Fruit fly (Drosophila melanogaster): ENCODE data around the gene CG13841.

CG13841 gene

dm6 chr3R:22727857-22728256 is 39.6 kb downstream of the CG13841 start (continued):
- no peak for TF ChIP-seq CG12071 (GFP tag; optimal IDR thresholded peaks at IDR 0.05)
- TF ChIP-seq esg (GFP tag; conservative IDR thresholded peaks at IDR 0.05), result no peak
- no peak for TF ChIP-seq CG7963 (GFP tag; IDR thresholded peaks at IDR 0.05; ENCODE audit: partially characterized antibody)
- TF ChIP-seq ham (GFP tag; IDR thresholded peaks at IDR 0.05), result no peak
- TF ChIP-seq CG1529 (GFP tag; optimal IDR thresholded peaks at IDR 0.05), result no peak
- no peak for TF ChIP-seq ftz-f1 (GFP tag; optimal IDR thresholded peaks at IDR 0.05)
- no peak for TF ChIP-seq D (optimal IDR thresholded peaks at IDR 0.05)
- TF ChIP-seq D (GFP tag; optimal IDR thresholded peaks at IDR 0.05), result no peak
- TF ChIP-seq CG3995 (GFP tag; optimal IDR thresholded peaks at IDR 0.05), result no peak
- TF ChIP-seq CG17359 (tag; optimal IDR thresholded peaks at IDR 0.05), result peak; percentile 13
- TF ChIP-seq Ets97D (GFP tag; optimal IDR thresholded peaks at IDR 0.05), result no peak
- no peak for TF ChIP-seq CG13424 (tag; optimal IDR thresholded peaks at IDR 0.05)
- TF ChIP-seq Mrtf (GFP tag; IDR thresholded peaks at IDR 0.05), result no peak
- TF ChIP-seq sug (tag; optimal IDR thresholded peaks at IDR 0.05), result no peak
- TF ChIP-seq Fer2 (tag; optimal IDR thresholded peaks at IDR 0.05), result no peak
- TF ChIP-seq dati (GFP tag; IDR thresholded peaks at IDR 0.05), result no peak
- no peak for TF ChIP-seq slp2 (GFP tag; optimal IDR thresholded peaks at IDR 0.05)
- no peak for TF ChIP-seq HmgD (GFP tag; optimal IDR thresholded peaks at IDR 0.05)
- TF ChIP-seq CG12236 (GFP tag; optimal IDR thresholded peaks at IDR 0.05), result no peak
- TF ChIP-seq CG2712 (tag; optimal IDR thresholded peaks at IDR 0.05), result no peak
- TF ChIP-seq CG14014 (GFP tag; IDR thresholded peaks at IDR 0.05), result no peak
- no peak for TF ChIP-seq sim (GFP tag; IDR thresholded peaks at IDR 0.05)
- TF ChIP-seq CG3163 (GFP tag; optimal IDR thresholded peaks at IDR 0.05), result no peak
- no peak for TF ChIP-seq knrl (GFP tag; IDR thresholded peaks at IDR 0.05; ENCODE audit: partially characterized antibody)
- TF ChIP-seq btn (GFP tag; optimal IDR thresholded peaks at IDR 0.05), result no peak
- peak; percentile 74 for TF ChIP-seq Drgx (GFP tag; IDR thresholded peaks at IDR 0.05)
- peak; percentile 61; the same call in 1 of the 2 replicates for TF ChIP-seq Xrp1 (GFP tag; IDR thresholded peaks at IDR 0.05)
- peak; percentile 3 for TF ChIP-seq Hmr (GFP tag; optimal IDR thresholded peaks at IDR 0.05)
- TF ChIP-seq Adf1 (GFP tag; IDR thresholded peaks at IDR 0.05), result no peak
- TF ChIP-seq CG17829 (tag; optimal IDR thresholded peaks at IDR 0.05), result no peak
- TF ChIP-seq NC2α (GFP tag; optimal IDR thresholded peaks at IDR 0.05), result no peak
- no peak for TF ChIP-seq Mad (GFP tag; optimal IDR thresholded peaks at IDR 0.05)
- TF ChIP-seq caup (GFP tag; optimal IDR thresholded peaks at IDR 0.05; ENCODE audit: severe bottlenecking), result no peak
- TF ChIP-seq crc (GFP tag; optimal IDR thresholded peaks at IDR 0.05), result no peak
- no peak for TF ChIP-seq Atf-2 (GFP tag; optimal IDR thresholded peaks at IDR 0.05)
- no peak for TF ChIP-seq gt (GFP tag; IDR thresholded peaks at IDR 0.05)
- TF ChIP-seq zen (tag; optimal IDR thresholded peaks at IDR 0.05), result no peak
- TF ChIP-seq CG6272 (GFP tag; IDR thresholded peaks at IDR 0.05), result no peak
- no peak for TF ChIP-seq jumu (GFP tag; optimal IDR thresholded peaks at IDR 0.05)
- no peak for TF ChIP-seq pan (optimal IDR thresholded peaks at IDR 0.05)
- peak in 1 of 2 experiments; percentile 75 for TF ChIP-seq pan (GFP tag; optimal IDR thresholded peaks at IDR 0.05 in 1 of 2, IDR thresholded peaks at IDR 0.05 in 1 of 2)
- TF ChIP-seq YL-1 (GFP tag; optimal IDR thresholded peaks at IDR 0.05), result no peak
- no peak for TF ChIP-seq CG10274 (GFP tag; optimal IDR thresholded peaks at IDR 0.05)
- TF ChIP-seq vfl (GFP tag; optimal IDR thresholded peaks at IDR 0.05), result no peak
- TF ChIP-seq sens (GFP tag), result peak; percentile 22
- no peak for TF ChIP-seq usp (GFP tag; optimal IDR thresholded peaks at IDR 0.05)
- no peak for TF ChIP-seq CG18476 (GFP tag; optimal IDR thresholded peaks at IDR 0.05)
- TF ChIP-seq CG1647 (GFP tag; optimal IDR thresholded peaks at IDR 0.05), result no peak
- no peak for TF ChIP-seq CG4404 (GFP tag; IDR thresholded peaks at IDR 0.05)
- TF ChIP-seq Ptx1 (GFP tag; IDR thresholded peaks at IDR 0.05), result peak; percentile 73
- no peak for TF ChIP-seq ash1 (GFP tag; optimal IDR thresholded peaks at IDR 0.05)
- TF ChIP-seq eyg (GFP tag; optimal IDR thresholded peaks at IDR 0.05), result no peak
- TF ChIP-seq MBD-R2 (GFP tag; IDR thresholded peaks at IDR 0.05), result no peak
- TF ChIP-seq CG7372 (GFP tag; IDR thresholded peaks at IDR 0.05), result no peak
